Worm (Caenorhabditis elegans) whole organism, L2 larva: ENCODE measurements around the gene syp-2.

Experiments
- F13H6.1 ChIP-seq: sonication (generic microtip); optimal IDR thresholded peaks from 2 replicates; lab custom pipeline; 2016; ENCODE audit warnings: missing genetic modification characterization, missing compliant biosample characterization
- ama-1 ChIP-seq: fragments of 150-350 bp; optimal IDR thresholded peaks from 2 replicates; lab custom pipeline; 2018; ENCODE audit warnings: inconsistent platforms
- elt-1 ChIP-seq: fragments of 150-350 bp; optimal IDR thresholded peaks from 2 replicates; lab custom pipeline; 2014; ENCODE audit warnings: missing biosample characterization, missing genetic modification characterization
- lin-13 ChIP-seq: fragments of 150-350 bp; optimal IDR thresholded peaks from 2 replicates; lab custom pipeline; 2014; ENCODE audit warnings: missing biosample characterization, missing genetic modification reagents, missing genetic modification characterization
- lsy-2 ChIP-seq, 2 experiments: fragments of 150-350 bp in 1 of 2; sonication (generic microtip) in 1 of 2; optimal IDR thresholded peaks; 2 replicates each; lab custom pipeline; 2014 to 2017; ENCODE audit warnings: missing biosample characterization in 2 of 2, missing genetic modification characterization in 2 of 2
- mdl-1 ChIP-seq, 2 experiments: fragments of 150-350 bp in 1 of 2; sonication (generic microtip) in 1 of 2; optimal IDR thresholded peaks; 2 replicates each; lab custom pipeline; 2017; ENCODE audit warnings: missing biosample characterization in 2 of 2, missing genetic modification characterization in 2 of 2
- nhr-12 ChIP-seq: fragments of 150-350 bp; optimal IDR thresholded peaks from 2 replicates; lab custom pipeline; 2014; ENCODE audit warnings: missing biosample characterization, missing genetic modification characterization
- nhr-237 ChIP-seq: fragments of 150-350 bp; optimal IDR thresholded peaks from 2 replicates; lab custom pipeline; 2014; ENCODE audit warnings: missing biosample characterization, missing genetic modification characterization
- unc-62 ChIP-seq: fragments of 150-350 bp; optimal IDR thresholded peaks from 2 replicates; lab custom pipeline; 2014; ENCODE audit warnings: missing biosample characterization, missing genetic modification reagents, missing genetic modification characterization
- ztf-4 ChIP-seq: fragments of 150-350 bp; optimal IDR thresholded peaks from 2 replicates; lab custom pipeline; 2014; ENCODE audit warnings: missing biosample characterization, missing genetic modification characterization

ce11 chrV:5504807-5505442 lies 31.4 kb upstream of the syp-2 start, which contains the start of the genes dnj-19 and nhr-47:
- peak; percentile 37 for TF ChIP-seq nhr-12 (tag; lab: Kevin White, UChicago)
- peak; percentile 22 for TF ChIP-seq unc-62 (GFP tag; lab: Kevin White, UChicago)
- peak; percentile 66 for TF ChIP-seq ztf-4 (tag; lab: Kevin White, UChicago)
- peak; percentile 7 for TF ChIP-seq nhr-237 (tag; lab: Kevin White, UChicago)
- TF ChIP-seq elt-1 (tag; lab: Kevin White, UChicago) = no peak
- TF ChIP-seq lin-13 = peak; percentile 83
- peak; percentile 89 to 93 for TF ChIP-seq lsy-2 (tag; optimal IDR thresholded peaks at IDR 0.05; lab: Kevin White, UChicago)
- TF ChIP-seq F13H6.1 (tag; lab: Kevin White, UChicago) = peak; percentile 88
- peak; percentile 7 for TF ChIP-seq ama-1 (lab: Kevin White, UChicago)
- TF ChIP-seq mdl-1 (tag; optimal IDR thresholded peaks at IDR 0.05; lab: Kevin White, UChicago) = peak in 1 of 2 experiments; percentile 68
